Fruit fly (Drosophila melanogaster) whole organism, embryonic: ENCODE measurements around the gene RhoGAP18B.

Experiments
- Atf-2 ChIP-seq: fragments of 200-800 bp; sonication (Bioruptor generic); optimal IDR thresholded peaks from 2 replicates; lab custom pipeline; 2016; ENCODE audit warnings: missing biosample characterization, missing genetic modification characterization
- CG10321 ChIP-seq: fragments of 200-800 bp; sonication (Bioruptor generic); IDR thresholded peaks from 2 replicates; pipeline ENCODE4 v1.3.6; 2022; ENCODE audit warnings: missing biosample characterization, missing genetic modification characterization
- CG11085 ChIP-seq: fragments of 200-800 bp; sonication (Bioruptor generic); IDR thresholded peaks from 2 replicates; pipeline ENCODE4 v1.3.6; 2022; ENCODE audit warnings: missing biosample characterization, missing genetic modification characterization
- CG11398 ChIP-seq: fragments of 200-800 bp; sonication (Bioruptor generic); optimal IDR thresholded peaks from 2 replicates; lab custom pipeline; 2016; ENCODE audit warnings: missing biosample characterization, missing genetic modification characterization
- CG11456 ChIP-seq: fragments of 200-800 bp; sonication (Bioruptor generic); IDR thresholded peaks from 3 replicates; pipeline ENCODE4 v1.3.6; 2022; ENCODE audit warnings: missing biosample characterization, missing genetic modification characterization
- CG11504 ChIP-seq: fragments of 200-800 bp; sonication (Bioruptor generic); optimal IDR thresholded peaks from 3 replicates; lab custom pipeline; 2019; ENCODE audit warnings: missing biosample characterization, mild to moderate bottlenecking, missing genetic modification characterization, moderate library complexity
- CG11560 ChIP-seq: fragments of 200-800 bp; sonication (Bioruptor generic); IDR thresholded peaks from 3 replicates; pipeline ENCODE4 v1.3.6; 2022; ENCODE audit warnings: missing biosample characterization, missing genetic modification characterization
- CG12071 ChIP-seq: fragments of 200-800 bp; sonication (Bioruptor generic); optimal IDR thresholded peaks from 3 replicates; lab custom pipeline; 2018; ENCODE audit warnings: missing biosample characterization, mild to moderate bottlenecking, missing genetic modification characterization
- CG13775 ChIP-seq: fragments of 200-800 bp; sonication (Bioruptor generic); optimal IDR thresholded peaks from 3 replicates; lab custom pipeline; 2017; ENCODE audit warnings: missing biosample characterization, mild to moderate bottlenecking, missing genetic modification characterization
- CG14860 ChIP-seq: fragments of 200-800 bp; sonication (Bioruptor generic); IDR thresholded peaks from 3 replicates; pipeline ENCODE4 v1.3.6; 2022; ENCODE audit warnings: missing biosample characterization, missing genetic modification characterization; ENCODE audit not compliant: partially characterized antibody
- CG17385 ChIP-seq: fragments of 200-800 bp; sonication (Bioruptor generic); optimal IDR thresholded peaks from 3 replicates; lab custom pipeline; 2018; ENCODE audit warnings: missing biosample characterization, mild to moderate bottlenecking, missing genetic modification characterization
- CG2678 ChIP-seq: fragments of 200-800 bp; sonication (Bioruptor generic); optimal IDR thresholded peaks from 3 replicates; lab custom pipeline; 2019; ENCODE audit warnings: missing biosample characterization, mild to moderate bottlenecking, missing genetic modification characterization, moderate library complexity
- CG4424 ChIP-seq: fragments of 200-800 bp; sonication (Bioruptor generic); optimal IDR thresholded peaks from 3 replicates; lab custom pipeline; 2016; ENCODE audit warnings: missing biosample characterization, missing genetic modification characterization
- CG8359 ChIP-seq: fragments of 200-800 bp; sonication (Bioruptor generic); optimal IDR thresholded peaks from 2 replicates; lab custom pipeline; 2017; ENCODE audit warnings: missing biosample characterization, mild to moderate bottlenecking, missing genetic modification characterization, borderline replicate concordance
- CG9609 ChIP-seq: fragments of 200-800 bp; sonication (Bioruptor generic); optimal IDR thresholded peaks from 3 replicates; lab custom pipeline; 2016; ENCODE audit warnings: missing biosample characterization, missing genetic modification characterization
- CG9932 ChIP-seq: fragments of 200-800 bp; sonication (Bioruptor generic); IDR thresholded peaks from 2 replicates; pipeline ENCODE4 v1.3.6; 2022; ENCODE audit warnings: missing biosample characterization, missing genetic modification characterization
- CoRest ChIP-seq: fragments of 200-800 bp; sonication (Bioruptor generic); optimal IDR thresholded peaks from 3 replicates; lab custom pipeline; 2018; ENCODE audit warnings: missing biosample characterization, mild to moderate bottlenecking, missing genetic modification characterization, moderate library complexity
- Deaf1 ChIP-seq: fragments of 200-800 bp; optimal IDR thresholded peaks from 3 replicates; lab custom pipeline; 2019; ENCODE audit warnings: missing biosample characterization, mild to moderate bottlenecking, missing genetic modification characterization, moderate library complexity
- Fer1 ChIP-seq: fragments of 200-800 bp; sonication (Bioruptor generic); optimal IDR thresholded peaks from 2 replicates; lab custom pipeline; 2017; ENCODE audit warnings: missing biosample characterization, mild to moderate bottlenecking, missing genetic modification characterization
- HHEX ChIP-seq: fragments of 200-800 bp; sonication (Bioruptor generic); optimal IDR thresholded peaks from 3 replicates; lab custom pipeline; 2017; ENCODE audit warnings: missing biosample characterization, mild to moderate bottlenecking, missing genetic modification characterization, missing genetic modification reagents
- HmgD ChIP-seq: fragments of 200-800 bp; sonication (Bioruptor generic); optimal IDR thresholded peaks from 3 replicates; lab custom pipeline; 2016; ENCODE audit warnings: missing biosample characterization, missing genetic modification characterization
- Hmr ChIP-seq: fragments of 200-800 bp; sonication (Bioruptor generic); optimal IDR thresholded peaks from 3 replicates; lab custom pipeline; 2017; ENCODE audit warnings: mild to moderate bottlenecking, missing biosample characterization, missing genetic modification reagents, missing genetic modification characterization
- Hr39 ChIP-seq: fragments of >200 bp; optimal IDR thresholded peaks from 2 replicates; lab custom pipeline; 2017
- Hr51 ChIP-seq, 2 experiments: fragments of 200-800 bp; sonication (Bioruptor generic); optimal IDR thresholded peaks; 2 replicates in 1 of 2; 3 replicates in 1 of 2; lab custom pipeline; 2016 to 2018; ENCODE audit warnings: missing biosample characterization in 2 of 2, missing genetic modification characterization in 2 of 2, mild to moderate bottlenecking in 1 of 2, moderate library complexity in 1 of 2
- MBD-R2 ChIP-seq: fragments of 200-800 bp; sonication (Bioruptor generic); IDR thresholded peaks from 2 replicates; pipeline ENCODE4 v1.3.6; 2022; ENCODE audit warnings: missing biosample characterization, missing genetic modification characterization
- Mrtf ChIP-seq: fragments of 200-800 bp; sonication (Bioruptor generic); IDR thresholded peaks from 3 replicates; pipeline ENCODE4 v1.3.6; 2022; ENCODE audit warnings: missing biosample characterization, missing genetic modification characterization
- Pdp1 ChIP-seq, 2 experiments: fragments of 200-800 bp; sonication (Bioruptor generic); optimal IDR thresholded peaks; 3 replicates each; lab custom pipeline; 2016; ENCODE audit warnings: missing biosample characterization in 2 of 2, missing genetic modification characterization in 2 of 2, mild to moderate bottlenecking in 1 of 2, moderate library complexity in 1 of 2
- Scr ChIP-seq: fragments of 200-800 bp; sonication (Bioruptor generic); IDR thresholded peaks from 2 replicates; pipeline ENCODE4 v1.3.6; 2022; ENCODE audit warnings: missing biosample characterization, missing genetic modification characterization; ENCODE audit not compliant: partially characterized antibody
- az2 ChIP-seq: fragments of 200-800 bp; sonication (Bioruptor generic); optimal IDR thresholded peaks from 3 replicates; lab custom pipeline; 2016; ENCODE audit warnings: missing biosample characterization, missing genetic modification characterization
- cato ChIP-seq: fragments of 200-800 bp; sonication (Bioruptor generic); optimal IDR thresholded peaks from 2 replicates; lab custom pipeline; 2016; ENCODE audit warnings: missing biosample characterization, missing genetic modification characterization, borderline replicate concordance
- corto ChIP-seq: fragments of 200-800 bp; sonication (Bioruptor generic); optimal IDR thresholded peaks from 2 replicates; lab custom pipeline; 2016; ENCODE audit warnings: missing biosample characterization, mild to moderate bottlenecking, missing genetic modification characterization, moderate library complexity
- fd64A ChIP-seq: fragments of 200-800 bp; sonication (Bioruptor generic); optimal IDR thresholded peaks from 3 replicates; lab custom pipeline; 2018; ENCODE audit warnings: missing biosample characterization, mild to moderate bottlenecking, missing genetic modification characterization
- fd96Cb ChIP-seq: fragments of 200-800 bp; sonication (Bioruptor generic); optimal IDR thresholded peaks from 2 replicates; lab custom pipeline; 2018; ENCODE audit warnings: missing biosample characterization, mild to moderate bottlenecking, missing genetic modification characterization, moderate library complexity
- fu2 ChIP-seq: fragments of 200-800 bp; sonication (Bioruptor generic); optimal IDR thresholded peaks from 2 replicates; lab custom pipeline; 2016; ENCODE audit warnings: missing biosample characterization, missing genetic modification characterization
- gce ChIP-seq: fragments of 200-800 bp; sonication (Bioruptor generic); IDR thresholded peaks from 3 replicates; pipeline ENCODE4 v1.3.6; 2022; ENCODE audit warnings: missing biosample characterization, missing genetic modification characterization
- grn ChIP-seq: fragments of 200-800 bp; sonication (Bioruptor generic); optimal IDR thresholded peaks from 3 replicates; lab custom pipeline; 2017; ENCODE audit warnings: missing biosample characterization, missing genetic modification characterization
- hb ChIP-seq: fragments of 200-800 bp; sonication (Bioruptor generic); IDR thresholded peaks from 3 replicates; pipeline ENCODE4 v1.3.6; 2022; ENCODE audit warnings: missing biosample characterization, missing genetic modification characterization; ENCODE audit not compliant: partially characterized antibody
- her ChIP-seq: fragments of 200-800 bp; sonication (Bioruptor generic); optimal IDR thresholded peaks from 2 replicates; lab custom pipeline; 2016; ENCODE audit warnings: missing biosample characterization, missing genetic modification characterization
- klu ChIP-seq: fragments of 200-800 bp; sonication (Bioruptor generic); IDR thresholded peaks from 2 replicates; pipeline ENCODE4 v1.3.6; 2022; ENCODE audit warnings: missing biosample characterization, missing genetic modification characterization
- kni ChIP-seq: fragments of 200-800 bp; sonication (Bioruptor generic); optimal IDR thresholded peaks from 3 replicates; lab custom pipeline; 2017; ENCODE audit warnings: mild to moderate bottlenecking, missing biosample characterization, missing genetic modification reagents, missing genetic modification characterization
- nerfin-1 ChIP-seq: fragments of 200-800 bp; sonication (Bioruptor generic); optimal IDR thresholded peaks from 3 replicates; lab custom pipeline; 2019; ENCODE audit warnings: missing biosample characterization, mild to moderate bottlenecking, missing genetic modification characterization, moderate library complexity
- pan ChIP-seq, 4 experiments: fragments of >200 bp in 3 of 4; fragments of 200-800 bp in 1 of 4; sonication (Bioruptor generic) in 1 of 4; optimal IDR thresholded peaks in 3 of 4; IDR thresholded peaks in 1 of 4; 2 replicates each; pipeline versions ENCODE4 v1.3.6 to Lab custom; 2017 to 2022; ENCODE audit warnings: missing biosample characterization in 2 of 4, missing genetic modification characterization in 2 of 4, mixed read lengths in 1 of 4
- pfk ChIP-seq: fragments of 200-800 bp; sonication (Bioruptor generic); optimal IDR thresholded peaks from 2 replicates; lab custom pipeline; 2018; ENCODE audit warnings: missing biosample characterization, mild to moderate bottlenecking, missing genetic modification characterization, moderate library complexity
- pita ChIP-seq: fragments of 200-800 bp; sonication (Bioruptor generic); optimal IDR thresholded peaks from 2 replicates; lab custom pipeline; 2017; ENCODE audit warnings: missing biosample characterization, mild to moderate bottlenecking, missing genetic modification characterization
- seq ChIP-seq: fragments of 200-800 bp; sonication (Bioruptor generic); IDR thresholded peaks from 2 replicates; pipeline ENCODE4 v1.3.6; 2022; ENCODE audit warnings: missing biosample characterization, missing genetic modification characterization
- sr ChIP-seq: fragments of 200-800 bp; sonication (Bioruptor generic); IDR thresholded peaks from 3 replicates; pipeline ENCODE4 v1.3.6; 2022; ENCODE audit warnings: missing biosample characterization, missing genetic modification characterization
- stc ChIP-seq: fragments of 200-800 bp; sonication (Bioruptor generic); IDR thresholded peaks from 2 replicates; pipeline ENCODE4 v1.3.6; 2022; ENCODE audit warnings: missing biosample characterization, missing genetic modification characterization
- sug ChIP-seq: fragments of 200-800 bp; optimal IDR thresholded peaks from 2 replicates; lab custom pipeline; 2019; ENCODE audit warnings: missing biosample characterization, mild to moderate bottlenecking, missing genetic modification characterization, moderate library complexity
- twi ChIP-seq: fragments of 200-800 bp; optimal IDR thresholded peaks from 2 replicates; lab custom pipeline; 2019; ENCODE audit warnings: missing biosample characterization, mild to moderate bottlenecking, missing genetic modification characterization, moderate library complexity

RhoGAP18B gene

DNA sequence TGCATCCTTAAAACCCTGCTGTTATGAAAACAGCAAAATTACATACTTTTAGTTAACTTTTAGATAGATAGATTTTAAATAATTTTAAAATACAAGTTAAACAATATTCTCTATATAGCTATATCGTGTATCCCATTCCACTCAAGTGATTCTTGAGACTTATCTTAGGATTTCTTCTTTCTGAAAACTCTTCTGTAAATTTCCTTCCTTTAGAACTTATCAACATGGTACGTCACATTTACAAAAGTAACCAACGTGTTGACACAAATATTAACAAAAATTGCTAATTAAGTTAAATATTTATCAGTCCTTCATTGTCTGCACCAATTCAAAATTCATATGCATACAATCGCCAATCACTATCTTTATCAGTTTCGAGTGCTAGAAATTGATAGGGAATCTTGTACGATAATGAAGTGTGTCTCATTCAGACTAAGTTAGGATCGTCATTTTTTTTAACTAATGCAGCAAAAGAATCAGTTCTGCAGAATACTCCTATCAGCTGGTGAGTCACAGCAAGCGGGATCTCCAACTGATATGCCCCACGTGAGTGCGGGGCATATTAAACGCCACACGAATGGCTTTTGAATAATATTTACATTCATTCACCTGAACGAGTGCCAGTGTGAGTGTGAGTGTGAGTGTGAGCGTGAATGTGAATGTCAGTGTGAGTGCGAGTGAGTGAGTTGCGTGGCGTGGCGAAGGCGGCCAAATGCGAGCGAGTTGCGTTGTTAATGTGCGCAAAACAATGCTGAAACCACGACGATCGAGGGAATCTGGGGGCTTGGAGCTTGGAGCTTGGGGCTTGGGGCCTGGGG, 913 bp upstream of the RhoGAP18B start (continued):
- TF ChIP-seq Mrtf, result no peak
- TF ChIP-seq hb, result no peak
- no peak for TF ChIP-seq klu (GFP tag; lab: Robert Waterston, UW)
- no peak for TF ChIP-seq CG14860 (GFP tag; lab: Robert Waterston, UW)
- TF ChIP-seq HHEX (GFP tag; lab: Kevin White, UChicago), result no peak
- TF ChIP-seq MBD-R2 (GFP tag; lab: Robert Waterston, UW), result 0 out of 2 replicates have a peak, but pooled peaks have one; percentile 12
- TF ChIP-seq grn, result peak; percentile 51
- no peak for TF ChIP-seq CG2678 (tag; lab: Kevin White, UChicago)
- TF ChIP-seq Fer1 (GFP tag; lab: Kevin White, UChicago), result no peak
- TF ChIP-seq nerfin-1 (tag; lab: Kevin White, UChicago), result no peak
- no peak for TF ChIP-seq CG11504 (tag; lab: Kevin White, UChicago)
- TF ChIP-seq CG13775 (GFP tag; lab: Kevin White, UChicago), result no peak
- TF ChIP-seq Atf-2, result no peak
- no peak for TF ChIP-seq CG17385
- peak; percentile 23 for TF ChIP-seq kni (GFP tag; lab: Kevin White, UChicago)
- peak; percentile 1 for TF ChIP-seq CoRest (tag; lab: Kevin White, UChicago)
- TF ChIP-seq Hmr (GFP tag; lab: Kevin White, UChicago), result peak; percentile 24
- TF ChIP-seq stc (GFP tag; lab: Robert Waterston, UW), result no peak
- no peak for TF ChIP-seq az2 (GFP tag; lab: Kevin White, UChicago)
- TF ChIP-seq CG11398 (GFP tag; lab: Kevin White, UChicago), result no peak
- TF ChIP-seq cato, result no peak
- TF ChIP-seq CG11456 (GFP tag; lab: Robert Waterston, UW), result no peak
- TF ChIP-seq Hr51 (GFP tag; optimal IDR thresholded peaks at IDR 0.05; lab: Kevin White, UChicago), result no peak
- no peak for TF ChIP-seq CG4424 (GFP tag; lab: Kevin White, UChicago)
- no peak for TF ChIP-seq corto
- no peak for TF ChIP-seq gce (GFP tag; lab: Robert Waterston, UW)
- TF ChIP-seq pan (optimal IDR thresholded peaks at IDR 0.05; lab: Kevin White, UChicago), result no peak
- peak in 1 of 2 experiments; percentile 49 for TF ChIP-seq pan (GFP tag; optimal IDR thresholded peaks at IDR 0.05 in 1 of 2, IDR thresholded peaks at IDR 0.05 in 1 of 2)
- TF ChIP-seq CG11560 (tag; lab: Robert Waterston, UW), result no peak
- peak; percentile 13 for TF ChIP-seq CG12071 (GFP tag; lab: Kevin White, UChicago)
- peak in 1 of 2 experiments; percentile 48 for TF ChIP-seq Pdp1 (GFP tag; optimal IDR thresholded peaks at IDR 0.05; lab: Kevin White, UChicago)
- no peak for TF ChIP-seq fd64A
- TF ChIP-seq seq (GFP tag; lab: Robert Waterston, UW), result no peak
- no peak for TF ChIP-seq CG10321
- peak; percentile 2 for TF ChIP-seq her (GFP tag; lab: Kevin White, UChicago)
- no peak for TF ChIP-seq pita (GFP tag; lab: Kevin White, UChicago)
- TF ChIP-seq twi (tag; lab: Kevin White, UChicago), result no peak
- no peak for TF ChIP-seq CG8359 (GFP tag; lab: Kevin White, UChicago)
- peak; percentile 45 for TF ChIP-seq CG9932 (GFP tag; lab: Robert Waterston, UW)
- TF ChIP-seq HmgD (GFP tag; lab: Kevin White, UChicago), result no peak
- no peak for TF ChIP-seq CG9609 (GFP tag; lab: Kevin White, UChicago)
- no peak for TF ChIP-seq Hr39 (lab: Kevin White, UChicago)
- TF ChIP-seq Deaf1, result peak; percentile 31
- TF ChIP-seq sr (GFP tag; lab: Robert Waterston, UW), result peak; percentile 87
- no peak for TF ChIP-seq pfk (GFP tag; lab: Kevin White, UChicago)
- peak; percentile 66 for TF ChIP-seq sug (tag; lab: Kevin White, UChicago)
- TF ChIP-seq Scr (GFP tag; lab: Robert Waterston, UW), result no peak
- no peak for TF ChIP-seq CG11085 (GFP tag; lab: Robert Waterston, UW)
- no peak for TF ChIP-seq fd96Cb (tag; lab: Kevin White, UChicago)
- TF ChIP-seq fu2 (GFP tag; lab: Kevin White, UChicago), result no peak
